Worm (Caenorhabditis elegans) whole organism, mixed stage, embryonic: Measurements from ENCODE around the gene C34C12.9.

ENCODE experiments used
- blmp-1 ChIP-seq: fragments of 150-350 bp; optimal IDR thresholded peaks from 2 replicates; lab custom pipeline; 2014; ENCODE audit warnings: missing biosample characterization, missing genetic modification characterization
- ces-1 ChIP-seq: fragments of 150-350 bp; optimal IDR thresholded peaks from 2 replicates; lab custom pipeline; 2014; ENCODE audit warnings: missing biosample characterization, missing genetic modification reagents, missing genetic modification characterization
- drap-1 ChIP-seq: fragments of 200-800 bp; sonication (Bioruptor generic); optimal IDR thresholded peaks from 3 replicates; lab custom pipeline; 2018; ENCODE audit warnings: mild to moderate bottlenecking, missing genetic modification characterization, missing compliant biosample characterization
- elt-3 ChIP-seq: fragments of 150-350 bp; optimal IDR thresholded peaks from 2 replicates; lab custom pipeline; 2014; ENCODE audit warnings: missing biosample characterization, missing genetic modification characterization
- lsy-2 ChIP-seq: fragments of 150-350 bp; optimal IDR thresholded peaks from 2 replicates; lab custom pipeline; 2014; ENCODE audit warnings: missing biosample characterization, missing genetic modification characterization
- nhr-12 ChIP-seq: fragments of 150-350 bp; optimal IDR thresholded peaks from 2 replicates; lab custom pipeline; 2014; ENCODE audit warnings: missing biosample characterization, missing genetic modification characterization
- sptf-1 ChIP-seq: sonication (generic microtip); optimal IDR thresholded peaks from 2 replicates; lab custom pipeline; 2017; ENCODE audit warnings: mild to moderate bottlenecking, missing genetic modification characterization, moderate library complexity, missing compliant biosample characterization
- unc-39 ChIP-seq: fragments of 150-350 bp; optimal IDR thresholded peaks from 2 replicates; lab custom pipeline; 2014; ENCODE audit warnings: missing biosample characterization, missing genetic modification characterization
- unc-62 ChIP-seq: fragments of 150-350 bp; optimal IDR thresholded peaks from 2 replicates; lab custom pipeline; 2014; ENCODE audit warnings: missing biosample characterization, missing genetic modification reagents, missing genetic modification characterization

- TF ChIP-seq ces-1 (GFP tag; lab: Kevin White, UChicago) = no peak
- TF ChIP-seq unc-62 (GFP tag; lab: Kevin White, UChicago) = no peak
- TF ChIP-seq sptf-1 (tag; lab: Kevin White, UChicago) = no peak
- no peak for TF ChIP-seq unc-39 (tag; lab: Kevin White, UChicago)
- TF ChIP-seq elt-3 (tag; lab: Kevin White, UChicago) = no peak
- no peak for TF ChIP-seq nhr-12 (tag; lab: Kevin White, UChicago)
- TF ChIP-seq drap-1 = no peak
- no peak for TF ChIP-seq blmp-1 (tag; lab: Kevin White, UChicago)
- no peak for TF ChIP-seq lsy-2
Observed at ce11 chrIII:3484995-3485394, 9.7 kb upstream of the C34C12.9 start.
